Worm (Caenorhabditis elegans): Measurements from ENCODE around the gene F54F11.1.

DNA sequence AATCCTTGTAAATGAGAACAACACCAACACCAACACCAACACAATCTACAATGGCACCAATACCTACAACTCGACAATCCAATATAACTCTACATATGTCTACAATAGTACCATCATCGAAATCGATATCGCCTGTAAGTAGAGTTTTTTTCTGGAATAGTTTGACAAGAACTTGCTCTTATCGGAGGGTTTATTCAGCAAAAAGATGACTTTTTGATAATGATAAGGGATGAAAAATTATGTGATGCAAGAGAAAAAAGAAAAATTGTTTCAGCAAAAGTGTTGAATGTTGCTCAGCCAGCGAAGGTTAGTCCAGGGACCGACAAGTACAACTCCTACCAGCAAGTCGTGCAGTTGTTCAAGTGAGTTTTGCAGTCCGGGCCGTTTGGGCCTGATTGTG is 4.9 kb downstream of the F54F11.1 start:
- TF ChIP-seq nhr-11 (tag; optimal IDR thresholded peaks at IDR 0.05) (no peak), fkh-8 (tag; optimal IDR thresholded peaks at IDR 0.05) (no peak)
